Fruit fly (Drosophila melanogaster) whole organism, pupa: ENCODE results near the gene CG14207.

Experiments
- CG10348 ChIP-seq: fragments of 200-800 bp; sonication (Bioruptor generic); IDR thresholded peaks from 2 replicates; pipeline ENCODE4 v1.3.6; 2022; ENCODE audit warnings: missing biosample characterization, missing genetic modification characterization
- CG12605 ChIP-seq: fragments of 200-800 bp; sonication (Bioruptor generic); IDR thresholded peaks from 2 replicates; pipeline ENCODE4 v1.3.6; 2022; ENCODE audit warnings: missing biosample characterization, missing genetic modification characterization
- CG13204 ChIP-seq: fragments of 200-800 bp; sonication (Bioruptor generic); optimal IDR thresholded peaks from 2 replicates; lab custom pipeline; 2018; ENCODE audit warnings: missing biosample characterization, mild to moderate bottlenecking, missing genetic modification characterization, moderate library complexity
- CG14655 ChIP-seq: fragments of 200-800 bp; sonication (Bioruptor generic); optimal IDR thresholded peaks from 3 replicates; lab custom pipeline; 2017; ENCODE audit warnings: mild to moderate bottlenecking, missing biosample characterization, missing genetic modification reagents, missing genetic modification characterization
- CG8159 ChIP-seq: fragments of 200-800 bp; sonication (Bioruptor generic); optimal IDR thresholded peaks from 3 replicates; lab custom pipeline; 2018; ENCODE audit warnings: missing biosample characterization, mild to moderate bottlenecking, missing genetic modification characterization, moderate library complexity
- CG8301 ChIP-seq: fragments of 200-800 bp; sonication (Bioruptor generic); optimal IDR thresholded peaks from 2 replicates; lab custom pipeline; 2018; ENCODE audit warnings: missing biosample characterization, mild to moderate bottlenecking, missing genetic modification characterization
- CG9948 ChIP-seq: fragments of 200-800 bp; sonication (Bioruptor generic); optimal IDR thresholded peaks from 2 replicates; lab custom pipeline; 2018; ENCODE audit warnings: missing biosample characterization, mild to moderate bottlenecking, missing genetic modification characterization, moderate library complexity
- D1 ChIP-seq: fragments of 200-800 bp; sonication (Bioruptor generic); optimal IDR thresholded peaks from 2 replicates; lab custom pipeline; 2018; ENCODE audit warnings: missing biosample characterization, mild to moderate bottlenecking, missing genetic modification characterization, moderate library complexity
- fd96Ca ChIP-seq: fragments of 200-800 bp; sonication (Bioruptor generic); IDR thresholded peaks from 3 replicates; pipeline ENCODE4 v1.3.6; 2022; ENCODE audit warnings: missing biosample characterization, missing genetic modification characterization
- gl ChIP-seq: fragments of 200-800 bp; sonication (Bioruptor generic); optimal IDR thresholded peaks from 2 replicates; lab custom pipeline; 2018; ENCODE audit warnings: missing biosample characterization, mild to moderate bottlenecking, missing genetic modification characterization
- rn ChIP-seq: fragments of 200-800 bp; sonication (Bioruptor generic); IDR thresholded peaks from 2 replicates; pipeline ENCODE4 v1.3.6; 2022; ENCODE audit warnings: missing biosample characterization, missing genetic modification characterization

dm6 chrX:19595862-19596261 is 9.1 kb upstream of the CG14207 start:
- TF ChIP-seq CG9948 (tag; lab: Kevin White, UChicago) (no peak), CG8301 (tag; lab: Kevin White, UChicago) (no peak), CG10348 (GFP tag; lab: Robert Waterston, UW) (no peak), gl (tag; lab: Kevin White, UChicago) (no peak), CG12605 (GFP tag; lab: Robert Waterston, UW) (no peak), CG14655 (GFP tag; lab: Kevin White, UChicago) (no peak), CG13204 (GFP tag; lab: Kevin White, UChicago) (no peak), fd96Ca (GFP tag; lab: Robert Waterston, UW) (no peak), D1 (tag; lab: Kevin White, UChicago) (no peak), CG8159 (tag; lab: Kevin White, UChicago) (no peak), rn (GFP tag; lab: Robert Waterston, UW) (no peak)
